Fruit fly (Drosophila melanogaster) whole organism, embryonic: ENCODE measurements around the gene CG8119.

ENCODE experiments used
- B-H2 ChIP-seq: fragments of 200-800 bp; sonication (Bioruptor generic); optimal IDR thresholded peaks from 2 replicates; lab custom pipeline; 2018; ENCODE audit warnings: missing biosample characterization, mild to moderate bottlenecking, missing genetic modification characterization
- C15 ChIP-seq: fragments of 200-800 bp; sonication (Bioruptor generic); IDR thresholded peaks from 3 replicates; pipeline ENCODE4 v1.3.6; 2022; ENCODE audit warnings: missing biosample characterization, missing genetic modification characterization
- CG14667 ChIP-seq: fragments of 200-800 bp; sonication (Bioruptor generic); IDR thresholded peaks from 2 replicates; pipeline ENCODE4 v1.3.6; 2022; ENCODE audit warnings: missing biosample characterization, missing genetic modification characterization
- CG14710 ChIP-seq: fragments of 200-800 bp; sonication (Bioruptor generic); optimal IDR thresholded peaks from 3 replicates; lab custom pipeline; 2019; ENCODE audit warnings: missing biosample characterization, mild to moderate bottlenecking, missing genetic modification characterization, moderate library complexity
- CG1602 ChIP-seq: fragments of 200-800 bp; sonication (Bioruptor generic); optimal IDR thresholded peaks from 3 replicates; lab custom pipeline; 2016; ENCODE audit warnings: missing biosample characterization, missing genetic modification characterization
- CG1647 ChIP-seq: fragments of 200-800 bp; sonication (Bioruptor generic); optimal IDR thresholded peaks from 3 replicates; lab custom pipeline; 2016; ENCODE audit warnings: missing biosample characterization, missing genetic modification characterization
- CG16779 ChIP-seq: fragments of 200-800 bp; sonication (Bioruptor generic); IDR thresholded peaks from 2 replicates; pipeline ENCODE4 v1.3.6; 2022; ENCODE audit warnings: missing biosample characterization, missing genetic modification characterization
- CG17612 ChIP-seq: fragments of 200-800 bp; sonication (Bioruptor generic); IDR thresholded peaks from 2 replicates; pipeline ENCODE4 v1.3.6; 2022; ENCODE audit warnings: missing biosample characterization, missing genetic modification characterization
- CG5180 ChIP-seq: fragments of 200-800 bp; sonication (Bioruptor generic); optimal IDR thresholded peaks from 3 replicates; lab custom pipeline; 2017; ENCODE audit warnings: missing biosample characterization, missing genetic modification characterization, mild to moderate bottlenecking, moderate library complexity, missing genetic modification reagents
- CG6654 ChIP-seq: fragments of 200-800 bp; sonication (Bioruptor generic); optimal IDR thresholded peaks from 2 replicates; lab custom pipeline; 2017; ENCODE audit warnings: missing biosample characterization, mild to moderate bottlenecking, missing genetic modification characterization
- CG6791 ChIP-seq: fragments of 200-800 bp; sonication (Bioruptor generic); IDR thresholded peaks from 3 replicates; pipeline ENCODE4 v1.3.6; 2022; ENCODE audit warnings: missing biosample characterization, missing genetic modification characterization; ENCODE audit not compliant: partially characterized antibody
- CG8359 ChIP-seq: fragments of 200-800 bp; sonication (Bioruptor generic); optimal IDR thresholded peaks from 2 replicates; lab custom pipeline; 2017; ENCODE audit warnings: missing biosample characterization, mild to moderate bottlenecking, missing genetic modification characterization, borderline replicate concordance
- CkIIα-i1 ChIP-seq: fragments of 200-800 bp; sonication (Bioruptor generic); IDR thresholded peaks from 2 replicates; pipeline ENCODE4 v1.3.6; 2022; ENCODE audit warnings: missing biosample characterization, missing genetic modification characterization
- Dfd ChIP-seq, 2 experiments: fragments of >200 bp; optimal IDR thresholded peaks; 2 replicates each; lab custom pipeline; 2017; ENCODE audit warnings: missing biosample characterization in 2 of 2, missing genetic modification characterization in 2 of 2
- Dip3 ChIP-seq: fragments of 200-800 bp; sonication (Bioruptor generic); optimal IDR thresholded peaks from 3 replicates; lab custom pipeline; 2016; ENCODE audit warnings: missing biosample characterization, missing genetic modification characterization
- Drgx ChIP-seq: fragments of 200-800 bp; sonication (Bioruptor generic); IDR thresholded peaks from 2 replicates; pipeline ENCODE4 v1.3.6; 2022; ENCODE audit warnings: missing biosample characterization, missing genetic modification characterization
- GATAe ChIP-seq: fragments of 200-800 bp; sonication (Bioruptor generic); conservative IDR thresholded peaks from 2 replicates; pipeline ENCODE4 v1.3.6; 2022; ENCODE audit warnings: missing biosample characterization, missing genetic modification characterization
- HLHmδ ChIP-seq: fragments of 200-800 bp; sonication (Bioruptor generic); optimal IDR thresholded peaks from 2 replicates; lab custom pipeline; 2018; ENCODE audit warnings: missing biosample characterization, mild to moderate bottlenecking, missing genetic modification characterization, moderate library complexity
- Kr ChIP-seq: fragments of 200-800 bp; sonication (Bioruptor generic); optimal IDR thresholded peaks from 2 replicates; lab custom pipeline; 2017; ENCODE audit warnings: missing biosample characterization, mild to moderate bottlenecking, missing genetic modification characterization
- Lpt ChIP-seq: fragments of >200 bp; optimal IDR thresholded peaks from 2 replicates; lab custom pipeline; 2018; ENCODE audit warnings: missing biosample characterization, missing genetic modification characterization
- MBD-R2 ChIP-seq: fragments of 200-800 bp; sonication (Bioruptor generic); IDR thresholded peaks from 2 replicates; pipeline ENCODE4 v1.3.6; 2022; ENCODE audit warnings: missing biosample characterization, missing genetic modification characterization
- Mes4 ChIP-seq: fragments of 200-800 bp; sonication (Bioruptor generic); optimal IDR thresholded peaks from 2 replicates; lab custom pipeline; 2016; ENCODE audit warnings: missing biosample characterization, missing genetic modification characterization
- Nf-YA ChIP-seq: fragments of 200-800 bp; sonication (Bioruptor generic); IDR thresholded peaks from 2 replicates; pipeline ENCODE4 v1.3.6; 2022; ENCODE audit warnings: missing biosample characterization, missing genetic modification characterization
- Sry-β ChIP-seq: fragments of 200-800 bp; sonication (Bioruptor generic); optimal IDR thresholded peaks from 2 replicates; lab custom pipeline; 2018; ENCODE audit warnings: missing biosample characterization, mild to moderate bottlenecking, missing genetic modification characterization, moderate library complexity
- bsh ChIP-seq, 2 experiments: fragments of 200-800 bp; sonication (Bioruptor generic); optimal IDR thresholded peaks; 2 replicates each; lab custom pipeline; 2017 to 2018; ENCODE audit warnings: mild to moderate bottlenecking in 2 of 2, missing biosample characterization in 2 of 2, missing genetic modification characterization in 2 of 2, moderate library complexity in 1 of 2
- crol ChIP-seq: fragments of 200-800 bp; sonication (Bioruptor generic); IDR thresholded peaks from 2 replicates; pipeline ENCODE4 v1.3.6; 2022; ENCODE audit warnings: missing biosample characterization, missing genetic modification characterization
- cwo ChIP-seq: fragments of 200-800 bp; sonication (Bioruptor generic); optimal IDR thresholded peaks from 3 replicates; lab custom pipeline; 2017; ENCODE audit warnings: missing biosample characterization, missing genetic modification characterization, mild to moderate bottlenecking, moderate library complexity, missing genetic modification reagents
- ems ChIP-seq: fragments of 200-800 bp; sonication (Bioruptor generic); optimal IDR thresholded peaks from 3 replicates; lab custom pipeline; 2016; ENCODE audit warnings: missing biosample characterization, missing genetic modification characterization
- ftz-f1 ChIP-seq: fragments of 200-800 bp; sonication (Bioruptor generic); optimal IDR thresholded peaks from 2 replicates; lab custom pipeline; 2016; ENCODE audit warnings: missing biosample characterization, missing genetic modification characterization
- insv ChIP-seq, 2 experiments: fragments of 200-800 bp; sonication (Bioruptor generic); optimal IDR thresholded peaks; 3 replicates each; lab custom pipeline; 2016 to 2018; ENCODE audit warnings: missing biosample characterization in 2 of 2, missing genetic modification characterization in 2 of 2
- lab ChIP-seq: fragments of 200-800 bp; sonication (Bioruptor generic); optimal IDR thresholded peaks from 3 replicates; lab custom pipeline; 2017; ENCODE audit warnings: missing biosample characterization, missing genetic modification characterization, mild to moderate bottlenecking, moderate library complexity, missing genetic modification reagents
- mirr ChIP-seq: fragments of 200-800 bp; sonication (Bioruptor generic); optimal IDR thresholded peaks from 3 replicates; lab custom pipeline; 2018; ENCODE audit warnings: missing biosample characterization, mild to moderate bottlenecking, missing genetic modification characterization
- nerfin-1 ChIP-seq: fragments of 200-800 bp; sonication (Bioruptor generic); optimal IDR thresholded peaks from 3 replicates; lab custom pipeline; 2019; ENCODE audit warnings: missing biosample characterization, mild to moderate bottlenecking, missing genetic modification characterization, moderate library complexity
- nom ChIP-seq: fragments of 200-800 bp; sonication (Bioruptor generic); optimal IDR thresholded peaks from 2 replicates; lab custom pipeline; 2017; ENCODE audit warnings: missing biosample characterization, missing genetic modification characterization, mild to moderate bottlenecking, moderate library complexity, missing genetic modification reagents
- p53 ChIP-seq: fragments of 200-800 bp; sonication (Bioruptor generic); optimal IDR thresholded peaks from 2 replicates; lab custom pipeline; 2016; ENCODE audit warnings: missing biosample characterization, missing genetic modification characterization
- pros ChIP-seq: fragments of 200-800 bp; sonication (Bioruptor generic); optimal IDR thresholded peaks from 3 replicates; lab custom pipeline; 2019; ENCODE audit warnings: missing biosample characterization, mild to moderate bottlenecking, missing genetic modification characterization, moderate library complexity
- ranshi ChIP-seq: fragments of 200-800 bp; sonication (Bioruptor generic); IDR thresholded peaks from 2 replicates; pipeline ENCODE4 v1.3.6; 2022; ENCODE audit warnings: missing biosample characterization, missing genetic modification characterization
- repo ChIP-seq: fragments of 200-800 bp; sonication (Bioruptor generic); optimal IDR thresholded peaks from 2 replicates; lab custom pipeline; 2016; ENCODE audit warnings: missing biosample characterization, missing genetic modification characterization
- scrt ChIP-seq: fragments of 200-800 bp; sonication (Bioruptor generic); optimal IDR thresholded peaks from 2 replicates; lab custom pipeline; 2018; ENCODE audit warnings: missing biosample characterization, mild to moderate bottlenecking, missing genetic modification characterization, moderate library complexity
- sd ChIP-seq: fragments of 200-800 bp; sonication (Bioruptor generic); optimal IDR thresholded peaks from 3 replicates; lab custom pipeline; 2018; ENCODE audit warnings: missing biosample characterization, mild to moderate bottlenecking, missing genetic modification characterization, moderate library complexity
- sima ChIP-seq: fragments of 200-800 bp; sonication (Bioruptor generic); optimal IDR thresholded peaks from 2 replicates; lab custom pipeline; 2016; ENCODE audit warnings: missing biosample characterization, missing genetic modification characterization
- sisA ChIP-seq: fragments of 200-800 bp; sonication (Bioruptor generic); IDR thresholded peaks from 2 replicates; pipeline ENCODE4 v1.3.6; 2022; ENCODE audit warnings: missing biosample characterization, missing genetic modification characterization
- sr ChIP-seq: fragments of 200-800 bp; sonication (Bioruptor generic); IDR thresholded peaks from 3 replicates; pipeline ENCODE4 v1.3.6; 2022; ENCODE audit warnings: missing biosample characterization, missing genetic modification characterization
- sug ChIP-seq: fragments of 200-800 bp; optimal IDR thresholded peaks from 2 replicates; lab custom pipeline; 2019; ENCODE audit warnings: missing biosample characterization, mild to moderate bottlenecking, missing genetic modification characterization, moderate library complexity

The CG8119 gene

dm6 chrX:15642056-15642455 is 20.3 kb upstream of the CG8119 start:
- no peak for TF ChIP-seq CG14710
- peak; percentile 46 for TF ChIP-seq nom (GFP tag; lab: Kevin White, UChicago)
- no peak for TF ChIP-seq nerfin-1 (tag; lab: Kevin White, UChicago)
- peak in 1 of 2 experiments; percentile 27 for TF ChIP-seq bsh (GFP tag; optimal IDR thresholded peaks at IDR 0.05; lab: Kevin White, UChicago)
- TF ChIP-seq CG5180 (GFP tag; lab: Kevin White, UChicago): no peak
- TF ChIP-seq cwo (GFP tag; lab: Kevin White, UChicago): no peak
- TF ChIP-seq sd (tag; lab: Kevin White, UChicago): no peak
- TF ChIP-seq sisA (GFP tag; lab: Robert Waterston, UW): no peak
- no peak for TF ChIP-seq CG14667 (GFP tag; lab: Robert Waterston, UW)
- TF ChIP-seq sug (tag; lab: Kevin White, UChicago): no peak
- TF ChIP-seq CG16779 (GFP tag; lab: Robert Waterston, UW): no peak
- no peak for TF ChIP-seq CG1602 (GFP tag; lab: Kevin White, UChicago)
- TF ChIP-seq Kr (GFP tag; lab: Kevin White, UChicago): no peak
- TF ChIP-seq, all 482 proteins: peak for 2

- TF ChIP-seq scrt (GFP tag; lab: Kevin White, UChicago) (no peak), Dfd (GFP tag; optimal IDR thresholded peaks at IDR 0.05; lab: Kevin White, UChicago) (no peak), HLHmδ (GFP tag; lab: Kevin White, UChicago) (no peak), Sry-β (GFP tag; lab: Kevin White, UChicago) (no peak), ems (GFP tag; lab: Kevin White, UChicago) (no peak), MBD-R2 (no peak), Nf-YA (no peak), CG17612 (GFP tag; lab: Robert Waterston, UW) (no peak), Dip3 (GFP tag; lab: Kevin White, UChicago) (no peak), Drgx (GFP tag; lab: Robert Waterston, UW) (no peak), CG14710 (no peak), CkIIα-i1 (GFP tag; lab: Robert Waterston, UW) (no peak), sd (tag; lab: Kevin White, UChicago) (no peak), B-H2 (GFP tag; lab: Kevin White, UChicago) (no peak), CG6654 (GFP tag; lab: Kevin White, UChicago) (no peak), repo (GFP tag; lab: Kevin White, UChicago) (no peak), CG1647 (GFP tag; lab: Kevin White, UChicago) (no peak), insv (GFP tag; optimal IDR thresholded peaks at IDR 0.05; lab: Kevin White, UChicago) (no peak), Mes4 (GFP tag; lab: Kevin White, UChicago) (no peak), mirr (GFP tag; lab: Kevin White, UChicago) (no peak), ftz-f1 (GFP tag; lab: Kevin White, UChicago) (peak; percentile 71), GATAe (GFP tag; lab: Robert Waterston, UW) (no peak), crol (0 out of 2 replicates have a peak, but pooled peaks have one; percentile 31), ranshi (GFP tag; lab: Robert Waterston, UW) (no peak), p53 (no peak), Lpt (GFP tag; lab: Kevin White, UChicago) (no peak), sr (GFP tag; lab: Robert Waterston, UW) (peak; percentile 67; the same call in 1 of the 3 replicates), pros (no peak), CG6791 (GFP tag; lab: Robert Waterston, UW) (no peak), CG8359 (GFP tag; lab: Kevin White, UChicago) (peak; percentile 96), C15 (GFP tag; lab: Robert Waterston, UW) (no peak), lab (GFP tag; lab: Kevin White, UChicago) (no peak), sima (no peak)
Observed at dm6 chrX:15643210-15643609, 19.2 kb upstream of the CG8119 start.
